Worm (Caenorhabditis elegans): Measurements from ENCODE around the gene R04B5.7.

R04B5.7 gene

ce11 chrV:10091152-10091551 lies 791 bp upstream of the R04B5.7 start, which contains the start of gene R04B5.11:
R04B5.11 (minus strand) TSS chrV:10091252.
- no peak for TF ChIP-seq unc-62 (GFP tag; optimal IDR thresholded peaks at IDR 0.05 in 1 of 2)
- TF ChIP-seq unc-62 (tag; optimal IDR thresholded peaks at IDR 0.05), result no peak
- TF ChIP-seq snpc-1.2 (GFP tag; IDR thresholded peaks at IDR 0.05), result no peak
- TF ChIP-seq egl-43 (GFP tag; IDR thresholded peaks at IDR 0.05), result no peak
- TF ChIP-seq duxl-1 (tag; optimal IDR thresholded peaks at IDR 0.05; ENCODE audit: poor library complexity), result no peak
- TF ChIP-seq zag-1 (tag; optimal IDR thresholded peaks at IDR 0.05), result no peak
- TF ChIP-seq ztf-7 (tag; optimal IDR thresholded peaks at IDR 0.05), result no peak
- TF ChIP-seq madf-5 (GFP tag; IDR thresholded peaks at IDR 0.05), result no peak
- no peak for TF ChIP-seq nhr-41 (GFP tag; IDR thresholded peaks at IDR 0.05)
- no peak for TF ChIP-seq ceh-20 (GFP tag; IDR thresholded peaks at IDR 0.05)
- TF ChIP-seq rbr-2 (tag; optimal IDR thresholded peaks at IDR 0.05), result no peak
- no peak for TF ChIP-seq egl-27 (tag; optimal IDR thresholded peaks at IDR 0.05)
- no peak for TF ChIP-seq T20F7.1 (GFP tag; optimal IDR thresholded peaks at IDR 0.05)

- TF ChIP-seq ceh-82 (tag; optimal IDR thresholded peaks at IDR 0.05) (no peak), dmd-9 (GFP tag; IDR thresholded peaks at IDR 0.05) (no peak), set-16 (GFP tag; IDR thresholded peaks at IDR 0.05) (no peak), lin-15B (tag; optimal IDR thresholded peaks at IDR 0.05) (no peak), nhr-25 (tag; optimal IDR thresholded peaks at IDR 0.05; ENCODE audit: borderline replicate concordance, insufficient read depth) (no peak), fos-1 (tag; optimal IDR thresholded peaks at IDR 0.05) (no peak), lsy-2 (tag; optimal IDR thresholded peaks at IDR 0.05) (peak in 1 of 2 experiments; percentile 33), rbr-2 (tag; optimal IDR thresholded peaks at IDR 0.05) (no peak), vab-7 (GFP tag; IDR thresholded peaks at IDR 0.05) (no peak), hlh-11 (tag; optimal IDR thresholded peaks at IDR 0.05) (peak; percentile 74), hif-1 (tag; optimal IDR thresholded peaks at IDR 0.05) (no peak), nhr-6 (tag; optimal IDR thresholded peaks at IDR 0.05) (peak; percentile 2), nhr-102 (tag; optimal IDR thresholded peaks at IDR 0.05) (peak; percentile 48), lin-13 (GFP tag; optimal IDR thresholded peaks at IDR 0.05) (no peak), spr-1 (tag; optimal IDR thresholded peaks at IDR 0.05) (no peak), lin-29 (GFP tag; IDR thresholded peaks at IDR 0.05) (no peak), ceh-28 (tag; optimal IDR thresholded peaks at IDR 0.05) (no peak), F44E2.7 (GFP tag; IDR thresholded peaks at IDR 0.05) (no peak), lim-7 (GFP tag; IDR thresholded peaks at IDR 0.05) (no peak), spr-3 (GFP tag; optimal IDR thresholded peaks at IDR 0.05) (no peak), nhr-11 (tag; optimal IDR thresholded peaks at IDR 0.05) (peak; percentile 24), gei-8 (GFP tag; optimal IDR thresholded peaks at IDR 0.05) (no peak), ztf-7 (tag; optimal IDR thresholded peaks at IDR 0.05) (peak; percentile 46), nhr-77 (tag; optimal IDR thresholded peaks at IDR 0.05) (peak; percentile 89), lin-1 (GFP tag; IDR thresholded peaks at IDR 0.05) (no peak), madf-9 (GFP tag; conservative IDR thresholded peaks at IDR 0.05) (no peak), daf-16 (GFP tag; optimal IDR thresholded peaks at IDR 0.05) (no peak), daf-16 (tag; optimal IDR thresholded peaks at IDR 0.05) (peak; percentile 70), aly-2 (tag; optimal IDR thresholded peaks at IDR 0.05) (no peak), skn-1 (tag; optimal IDR thresholded peaks at IDR 0.05) (no peak), ceh-62 (tag; optimal IDR thresholded peaks at IDR 0.05) (no peak), daf-8 (GFP tag; IDR thresholded peaks at IDR 0.05) (no peak), sdz-12 (GFP tag; optimal IDR thresholded peaks at IDR 0.05) (no peak), F10B5.3 (tag; optimal IDR thresholded peaks at IDR 0.05) (no peak), Y48G9A.11 (GFP tag; IDR thresholded peaks at IDR 0.05) (no peak), T26A8.4 (GFP tag; IDR thresholded peaks at IDR 0.05) (no peak), ama-1 (optimal IDR thresholded peaks at IDR 0.05) (no peak), daf-19 (GFP tag; conservative IDR thresholded peaks at IDR 0.05) (no peak), zag-1 (tag; optimal IDR thresholded peaks at IDR 0.05) (no peak), zip-2 (tag; optimal IDR thresholded peaks at IDR 0.05) (no peak), egl-27 (tag; optimal IDR thresholded peaks at IDR 0.05) (no peak), attf-4 (tag; optimal IDR thresholded peaks at IDR 0.05) (no peak), ceh-20 (GFP tag; IDR thresholded peaks at IDR 0.05) (no peak), D1046.2 (GFP tag; IDR thresholded peaks at IDR 0.05) (no peak)
Observed at ce11 chrV:10087103-10087502, 3.3 kb downstream of the R04B5.7 start, which contains the start of gene R04B5.5. R04B5.5 (plus strand) TSS chrV:10087480.

Data from whole organism, L4 larva.